Worm (Caenorhabditis elegans) whole organism, L4 larva: ENCODE data around the gene metl-9.

Experiments
- F49E8.2 ChIP-seq: sonication (generic microtip); optimal IDR thresholded peaks from 2 replicates; lab custom pipeline; 2016; ENCODE audit warnings: missing compliant biosample characterization, mild to moderate bottlenecking, missing genetic modification characterization, borderline replicate concordance
- Y48G9A.11 ChIP-seq: fragments of 200-800 bp; sonication (Bioruptor generic); IDR thresholded peaks from 2 replicates; pipeline ENCODE4 v1.3.6; 2022; ENCODE audit warnings: missing genetic modification reagents, missing genetic modification characterization, missing compliant biosample characterization
- Y75B8A.6 ChIP-seq: fragments of 200-800 bp; sonication (Bioruptor generic); IDR thresholded peaks from 2 replicates; pipeline ENCODE4 v1.3.6; 2022; ENCODE audit warnings: missing genetic modification reagents, missing genetic modification characterization, missing compliant biosample characterization
- aha-1 ChIP-seq: fragments of 150-350 bp; peaks from one replicate; lab custom pipeline; 2014; ENCODE audit warnings: missing biosample characterization, missing genetic modification characterization
- ceh-82 ChIP-seq: sonication (generic microtip); optimal IDR thresholded peaks from 2 replicates; lab custom pipeline; 2017; ENCODE audit warnings: missing biosample characterization, missing genetic modification characterization
- daf-12 ChIP-seq: fragments of 150-350 bp; optimal IDR thresholded peaks from 2 replicates; lab custom pipeline; 2014; ENCODE audit warnings: missing biosample characterization, missing genetic modification reagents, missing genetic modification characterization
- dve-1 ChIP-seq: sonication (generic microtip); optimal IDR thresholded peaks from 2 replicates; lab custom pipeline; 2017; ENCODE audit warnings: antibody characterized with exemption, mild to moderate bottlenecking, missing genetic modification characterization, missing compliant biosample characterization; ENCODE audit not compliant: insufficient read depth
- egl-27 ChIP-seq: sonication (generic microtip); optimal IDR thresholded peaks from 3 replicates; lab custom pipeline; 2017; ENCODE audit warnings: missing biosample characterization, missing genetic modification reagents, missing genetic modification characterization
- gei-8 ChIP-seq: fragments of 200-800 bp; sonication (Bioruptor generic); optimal IDR thresholded peaks from 2 replicates; lab custom pipeline; 2018; ENCODE audit warnings: mild to moderate bottlenecking, missing genetic modification characterization, missing compliant biosample characterization
- hif-1 ChIP-seq, 2 experiments: sonication (generic microtip); optimal IDR thresholded peaks; 2 replicates each; lab custom pipeline; 2016 to 2017; ENCODE audit warnings: missing compliant biosample characterization in 2 of 2, missing genetic modification characterization in 2 of 2, missing genetic modification reagents in 2 of 2, missing genotype in 2 of 2, mild to moderate bottlenecking in 1 of 2
- hlh-11 ChIP-seq: fragments of 200-800 bp; sonication (Bioruptor generic); optimal IDR thresholded peaks from 2 replicates; lab custom pipeline; 2018; ENCODE audit warnings: mild to moderate bottlenecking, missing genetic modification characterization, missing compliant biosample characterization
- hlh-30 ChIP-seq: sonication (generic microtip); optimal IDR thresholded peaks from 2 replicates; lab custom pipeline; 2017; ENCODE audit warnings: antibody characterized with exemption, mild to moderate bottlenecking, missing genetic modification characterization, missing compliant biosample characterization; ENCODE audit not compliant: insufficient read depth
- jun-1 ChIP-seq: fragments of 150-350 bp; optimal IDR thresholded peaks from 2 replicates; lab custom pipeline; 2014; ENCODE audit warnings: missing biosample characterization, missing genetic modification reagents, missing genetic modification characterization
- lin-29 ChIP-seq: fragments of 200-800 bp; sonication (Bioruptor generic); IDR thresholded peaks from 2 replicates; pipeline ENCODE4 v1.3.6; 2022; ENCODE audit warnings: missing genetic modification reagents, missing genetic modification characterization, missing compliant biosample characterization
- lir-3 ChIP-seq: sonication (generic microtip); optimal IDR thresholded peaks from 2 replicates; lab custom pipeline; 2016; ENCODE audit warnings: mild to moderate bottlenecking, missing genetic modification characterization, missing compliant biosample characterization
- lsy-2 ChIP-seq, 2 experiments: fragments of 150-350 bp in 1 of 2; sonication (generic microtip) in 1 of 2; optimal IDR thresholded peaks; 2 replicates each; lab custom pipeline; 2014 to 2017; ENCODE audit warnings: missing biosample characterization in 2 of 2, missing genetic modification characterization in 2 of 2
- mdl-1 ChIP-seq, 2 experiments: fragments of 150-350 bp in 1 of 2; sonication (generic microtip) in 1 of 2; optimal IDR thresholded peaks; 2 replicates each; lab custom pipeline; 2014 to 2017; ENCODE audit warnings: missing biosample characterization in 2 of 2, missing genetic modification characterization in 2 of 2
- mxl-3 ChIP-seq: fragments of 200-800 bp; sonication (Bioruptor generic); optimal IDR thresholded peaks from 2 replicates; lab custom pipeline; 2018; ENCODE audit warnings: mild to moderate bottlenecking, missing genetic modification characterization, missing compliant biosample characterization
- nhr-102 ChIP-seq: sonication (generic microtip); optimal IDR thresholded peaks from 2 replicates; lab custom pipeline; 2016; ENCODE audit warnings: mild to moderate bottlenecking, missing genetic modification characterization, moderate library complexity, missing compliant biosample characterization
- nhr-11 ChIP-seq: fragments of 150-350 bp; optimal IDR thresholded peaks from 2 replicates; lab custom pipeline; 2014; ENCODE audit warnings: missing biosample characterization, missing genetic modification characterization
- nhr-237 ChIP-seq: sonication (generic microtip); optimal IDR thresholded peaks from 2 replicates; lab custom pipeline; 2017; ENCODE audit warnings: missing biosample characterization, missing genetic modification characterization
- nhr-28 ChIP-seq: fragments of 150-350 bp; optimal IDR thresholded peaks from 2 replicates; lab custom pipeline; 2014; ENCODE audit warnings: missing biosample characterization, missing genetic modification characterization
- nhr-42 ChIP-seq: fragments of 200-800 bp; sonication (Bioruptor generic); IDR thresholded peaks from 2 replicates; pipeline ENCODE4 v1.3.6; 2022; ENCODE audit warnings: missing genetic modification characterization, missing compliant biosample characterization
- saeg-2 ChIP-seq: fragments of 200-800 bp; sonication (Bioruptor generic); IDR thresholded peaks from 2 replicates; pipeline ENCODE4 v1.3.6; 2022; ENCODE audit warnings: missing genetic modification reagents, missing genetic modification characterization, missing compliant biosample characterization
- sdz-12 ChIP-seq: fragments of 200-800 bp; sonication (Bioruptor generic); optimal IDR thresholded peaks from 2 replicates; lab custom pipeline; 2018; ENCODE audit warnings: mild to moderate bottlenecking, missing genetic modification characterization, missing compliant biosample characterization
- set-16 ChIP-seq: fragments of 200-800 bp; sonication (Bioruptor generic); IDR thresholded peaks from 2 replicates; pipeline ENCODE4 v1.3.6; 2022; ENCODE audit warnings: missing genetic modification reagents, missing genetic modification characterization, missing compliant biosample characterization
- snpc-4 ChIP-seq: fragments of 150-350 bp; optimal IDR thresholded peaks from 2 replicates; lab custom pipeline; 2014; ENCODE audit warnings: missing biosample characterization, missing genetic modification characterization
- spr-3 ChIP-seq: fragments of 200-800 bp; sonication (Bioruptor generic); optimal IDR thresholded peaks from 2 replicates; lab custom pipeline; 2018; ENCODE audit warnings: mild to moderate bottlenecking, missing genetic modification characterization, missing compliant biosample characterization
- tag-97 ChIP-seq: fragments of 200-800 bp; sonication (Bioruptor generic); IDR thresholded peaks from 2 replicates; pipeline ENCODE4 v1.3.6; 2022; ENCODE audit warnings: missing genetic modification characterization, missing compliant biosample characterization
- unc-130 ChIP-seq: sonication (generic microtip); optimal IDR thresholded peaks from 2 replicates; lab custom pipeline; 2016; ENCODE audit warnings: missing genetic modification reagents, missing genetic modification characterization, missing compliant biosample characterization
- unc-39 ChIP-seq: sonication (generic microtip); optimal IDR thresholded peaks from 2 replicates; lab custom pipeline; 2017; ENCODE audit warnings: missing biosample characterization, missing genetic modification characterization
- zag-1 ChIP-seq: fragments of 150-350 bp; optimal IDR thresholded peaks from 2 replicates; lab custom pipeline; 2014; ENCODE audit warnings: missing biosample characterization, missing genetic modification characterization
- zfp-3 ChIP-seq: fragments of 200-800 bp; sonication (Bioruptor generic); conservative IDR thresholded peaks from 2 replicates; pipeline ENCODE4 v1.3.6; 2022; ENCODE audit warnings: missing genetic modification reagents, missing genetic modification characterization, missing compliant biosample characterization

Gene metl-9

ce11 chrX:5140177-5140576, 38.8 kb downstream of the metl-9 start (continued):
- no peak for TF ChIP-seq egl-27 (tag; lab: Kevin White, UChicago)
- no peak for TF ChIP-seq mdl-1 (tag; optimal IDR thresholded peaks at IDR 0.05; lab: Kevin White, UChicago)
- TF ChIP-seq nhr-102 (tag; lab: Kevin White, UChicago): no peak
- no peak for TF ChIP-seq snpc-4 (tag; lab: Kevin White, UChicago)
- TF ChIP-seq unc-130 (GFP tag; lab: Kevin White, UChicago): no peak

ce11 chrX:5137716-5138470, 41.1 kb downstream of the metl-9 start:
- TF ChIP-seq nhr-42 (GFP tag; lab: Robert Waterston, UW) (no peak), aha-1 (tag; lab: Kevin White, UChicago) (peak; percentile 69), unc-39 (no peak), lsy-2 (tag; optimal IDR thresholded peaks at IDR 0.05; lab: Kevin White, UChicago) (no peak), daf-12 (tag; lab: Kevin White, UChicago) (no peak)

- TF ChIP-seq nhr-28 (tag; lab: Kevin White, UChicago): peak; percentile 5
- peak; percentile 9 for TF ChIP-seq hlh-11 (tag; lab: Kevin White, UChicago)
- TF ChIP-seq gei-8 (GFP tag; lab: Kevin White, UChicago): no peak
- TF ChIP-seq aha-1 (tag; lab: Kevin White, UChicago): peak; percentile 60
Measured at ce11 chrX:5135548-5135947, 43.4 kb downstream of the metl-9 start.

- TF ChIP-seq saeg-2 (GFP tag; lab: Robert Waterston, UW) (no peak), Y75B8A.6 (no peak), nhr-237 (no peak), mxl-3 (GFP tag; lab: Kevin White, UChicago) (no peak), hif-1 (tag; optimal IDR thresholded peaks at IDR 0.05; lab: Kevin White, UChicago) (no peak), nhr-11 (tag; lab: Kevin White, UChicago) (no peak), hlh-30 (no peak), tag-97 (GFP tag; lab: Robert Waterston, UW) (no peak), sdz-12 (GFP tag; lab: Kevin White, UChicago) (no peak), lin-29 (no peak), nhr-102 (tag; lab: Kevin White, UChicago) (no peak)
Measured at ce11 chrX:5133980-5134379, 45.0 kb downstream of the metl-9 start, which contains the start of gene tbc-7. tbc-7 (plus strand) TSS chrX:5134280.

- no peak for TF ChIP-seq dve-1 (tag; lab: Kevin White, UChicago)
- no peak for TF ChIP-seq Y48G9A.11 (GFP tag; lab: Robert Waterston, UW)
- TF ChIP-seq zfp-3 (GFP tag; lab: Robert Waterston, UW): no peak
- TF ChIP-seq F49E8.2: no peak
- TF ChIP-seq lir-3: no peak
- TF ChIP-seq jun-1 (tag; lab: Kevin White, UChicago): no peak
- TF ChIP-seq spr-3: no peak
- no peak for TF ChIP-seq ceh-82
- no peak for TF ChIP-seq snpc-4 (tag; lab: Kevin White, UChicago)
- no peak for TF ChIP-seq unc-39
- no peak for TF ChIP-seq zag-1 (tag; lab: Kevin White, UChicago)
- TF ChIP-seq set-16: no peak
Measured at ce11 chrX:5131760-5132159, 47.2 kb downstream of the metl-9 start.
